Worm (Caenorhabditis elegans) whole organism, L4 larva: ENCODE data around the gene str-148.
A peak's percentile ranks its signal among the peaks of the same experiment; 100 is the strongest.

Experiments
- F10B5.3 ChIP-seq: sonication (generic microtip); optimal IDR thresholded peaks from 2 replicates; lab custom pipeline; 2016; ENCODE audit warnings: mild to moderate bottlenecking, missing genetic modification characterization, missing compliant biosample characterization
- F26F4.8 ChIP-seq: fragments of 200-800 bp; sonication (Bioruptor generic); conservative IDR thresholded peaks from 2 replicates; pipeline ENCODE4 v1.3.6; 2022; ENCODE audit warnings: missing genetic modification characterization, missing compliant biosample characterization
- F37D6.2 ChIP-seq: sonication (generic microtip); optimal IDR thresholded peaks from 2 replicates; lab custom pipeline; 2016; ENCODE audit warnings: mild to moderate bottlenecking, missing genetic modification characterization, missing compliant biosample characterization
- T26A8.4 ChIP-seq: fragments of 200-800 bp; sonication (Bioruptor generic); IDR thresholded peaks from 2 replicates; pipeline ENCODE4 v1.3.6; 2022; ENCODE audit warnings: missing genetic modification characterization, missing compliant biosample characterization
- Y5F2A.4 ChIP-seq: fragments of 200-800 bp; sonication (Bioruptor generic); optimal IDR thresholded peaks from 2 replicates; lab custom pipeline; 2018; ENCODE audit warnings: mild to moderate bottlenecking, missing genetic modification characterization, missing compliant biosample characterization
- aly-2 ChIP-seq: sonication (generic microtip); optimal IDR thresholded peaks from 2 replicates; lab custom pipeline; 2018; ENCODE audit warnings: missing biosample characterization, missing genetic modification characterization
- ama-1 ChIP-seq: fragments of 150-350 bp; optimal IDR thresholded peaks from 2 replicates; lab custom pipeline; 2014; ENCODE audit warnings: inconsistent platforms, mixed read lengths
- arid-1 ChIP-seq: fragments of 200-800 bp; sonication (Bioruptor generic); conservative IDR thresholded peaks from 2 replicates; pipeline ENCODE4 v1.3.6; 2022; ENCODE audit warnings: missing genetic modification reagents, missing genetic modification characterization, missing compliant biosample characterization
- ceh-62 ChIP-seq: sonication (generic microtip); optimal IDR thresholded peaks from 2 replicates; lab custom pipeline; 2017; ENCODE audit warnings: missing biosample characterization, missing genetic modification characterization
- ces-1 ChIP-seq: fragments of 150-350 bp; sonication (generic microtip); optimal IDR thresholded peaks from 4 replicates; lab custom pipeline; 2014; ENCODE audit warnings: missing biosample characterization, missing genetic modification reagents, missing genetic modification characterization
- daf-12 ChIP-seq: fragments of 150-350 bp; optimal IDR thresholded peaks from 2 replicates; lab custom pipeline; 2014; ENCODE audit warnings: missing biosample characterization, missing genetic modification reagents, missing genetic modification characterization
- daf-16 ChIP-seq, 3 experiments: sonication (generic microtip); optimal IDR thresholded peaks; 2 replicates each; lab custom pipeline; 2016 to 2017; ENCODE audit warnings: missing genetic modification characterization in 3 of 3, missing genetic modification reagents in 3 of 3, mild to moderate bottlenecking in 2 of 3, missing compliant biosample characterization in 2 of 3, missing biosample characterization in 1 of 3, moderate library complexity in 1 of 3
- daf-8 ChIP-seq: fragments of 200-800 bp; sonication (Bioruptor generic); IDR thresholded peaks from 2 replicates; pipeline ENCODE4 v1.3.6; 2022; ENCODE audit warnings: missing genetic modification characterization, missing compliant biosample characterization
- dmd-9 ChIP-seq: fragments of 200-800 bp; sonication (Bioruptor generic); IDR thresholded peaks from 2 replicates; pipeline ENCODE4 v1.3.6; 2022; ENCODE audit warnings: missing genetic modification reagents, missing genetic modification characterization, missing compliant biosample characterization
- dpl-1 ChIP-seq: fragments of 150-350 bp; optimal IDR thresholded peaks from 2 replicates; lab custom pipeline; 2014; ENCODE audit warnings: missing biosample characterization, missing genetic modification reagents, missing genetic modification characterization
- duxl-1 ChIP-seq: sonication (generic microtip); optimal IDR thresholded peaks from 2 replicates; lab custom pipeline; 2016; ENCODE audit warnings: mild to moderate bottlenecking, missing genetic modification characterization, moderate library complexity, missing compliant biosample characterization; ENCODE audit not compliant: poor library complexity
- fkh-10 ChIP-seq: fragments of 150-350 bp; optimal IDR thresholded peaks from 2 replicates; lab custom pipeline; 2014; ENCODE audit warnings: missing biosample characterization, missing genetic modification reagents, missing genetic modification characterization
- hif-1 ChIP-seq, 2 experiments: sonication (generic microtip); optimal IDR thresholded peaks; 2 replicates each; lab custom pipeline; 2016 to 2017; ENCODE audit warnings: missing compliant biosample characterization in 2 of 2, missing genetic modification characterization in 2 of 2, missing genetic modification reagents in 2 of 2, missing genotype in 2 of 2, mild to moderate bottlenecking in 1 of 2
- hlh-11 ChIP-seq: fragments of 200-800 bp; sonication (Bioruptor generic); optimal IDR thresholded peaks from 2 replicates; lab custom pipeline; 2018; ENCODE audit warnings: mild to moderate bottlenecking, missing genetic modification characterization, missing compliant biosample characterization
- jun-1 ChIP-seq: fragments of 150-350 bp; optimal IDR thresholded peaks from 2 replicates; lab custom pipeline; 2014; ENCODE audit warnings: missing biosample characterization, missing genetic modification reagents, missing genetic modification characterization
- lim-7 ChIP-seq: fragments of 200-800 bp; sonication (Bioruptor generic); IDR thresholded peaks from 2 replicates; pipeline ENCODE4 v1.3.6; 2022; ENCODE audit warnings: missing genetic modification characterization, missing compliant biosample characterization
- lin-15B ChIP-seq: fragments of 150-350 bp; sonication (generic microtip); optimal IDR thresholded peaks from 3 replicates; lab custom pipeline; 2014; ENCODE audit warnings: missing biosample characterization, missing genetic modification characterization
- lsy-2 ChIP-seq, 2 experiments: fragments of 150-350 bp in 1 of 2; sonication (generic microtip) in 1 of 2; optimal IDR thresholded peaks; 2 replicates each; lab custom pipeline; 2014 to 2017; ENCODE audit warnings: missing biosample characterization in 2 of 2, missing genetic modification characterization in 2 of 2
- mes-2 ChIP-seq: sonication (generic microtip); optimal IDR thresholded peaks from 2 replicates; lab custom pipeline; 2016; ENCODE audit warnings: missing genotype, mild to moderate bottlenecking, missing genetic modification characterization, missing compliant biosample characterization; ENCODE audit not compliant: poor library complexity, severe bottlenecking
- nhr-11 ChIP-seq: fragments of 150-350 bp; optimal IDR thresholded peaks from 2 replicates; lab custom pipeline; 2014; ENCODE audit warnings: missing biosample characterization, missing genetic modification characterization
- nhr-111 ChIP-seq: fragments of 200-800 bp; sonication (Bioruptor generic); optimal IDR thresholded peaks from 2 replicates; lab custom pipeline; 2018; ENCODE audit warnings: mild to moderate bottlenecking, missing genetic modification characterization, missing compliant biosample characterization
- nhr-25 ChIP-seq: sonication (generic microtip); optimal IDR thresholded peaks from 2 replicates; lab custom pipeline; 2017; ENCODE audit warnings: missing genetic modification characterization, mild to moderate bottlenecking, missing compliant biosample characterization, antibody characterized with exemption, moderate library complexity, borderline replicate concordance; ENCODE audit not compliant: insufficient read depth
- nhr-41 ChIP-seq: fragments of 200-800 bp; sonication (Bioruptor generic); IDR thresholded peaks from 2 replicates; pipeline ENCODE4 v1.3.6; 2022; ENCODE audit warnings: missing genetic modification reagents, missing genetic modification characterization, missing compliant biosample characterization
- nhr-42 ChIP-seq: fragments of 200-800 bp; sonication (Bioruptor generic); IDR thresholded peaks from 2 replicates; pipeline ENCODE4 v1.3.6; 2022; ENCODE audit warnings: missing genetic modification characterization, missing compliant biosample characterization
- pha-4 ChIP-seq, 2 experiments: fragments of 150-350 bp in 1 of 2; fragments of 200-800 bp in 1 of 2; sonication (Bioruptor generic) in 1 of 2; IDR thresholded peaks in 1 of 2; optimal IDR thresholded peaks in 1 of 2; 2 replicates each; pipeline versions ENCODE4 v1.3.6 to Lab custom; 2014 to 2022; ENCODE audit warnings: missing genetic modification characterization in 2 of 2, missing genetic modification reagents in 2 of 2, missing biosample characterization in 1 of 2, missing compliant biosample characterization in 1 of 2
- pqm-1 ChIP-seq: sonication (generic microtip); optimal IDR thresholded peaks from 2 replicates; lab custom pipeline; 2017; ENCODE audit warnings: missing biosample characterization, missing genetic modification characterization
- snpc-1.2 ChIP-seq: fragments of 200-800 bp; sonication (Bioruptor generic); IDR thresholded peaks from 2 replicates; pipeline ENCODE4 v1.3.6; 2022; ENCODE audit warnings: missing genetic modification reagents, missing genetic modification characterization, missing compliant biosample characterization
- spr-1 ChIP-seq: sonication (generic microtip); optimal IDR thresholded peaks from 2 replicates; lab custom pipeline; 2016; ENCODE audit warnings: mild to moderate bottlenecking, missing genetic modification characterization, missing compliant biosample characterization
- tag-97 ChIP-seq: fragments of 200-800 bp; sonication (Bioruptor generic); IDR thresholded peaks from 2 replicates; pipeline ENCODE4 v1.3.6; 2022; ENCODE audit warnings: missing genetic modification characterization, missing compliant biosample characterization
- tra-1 ChIP-seq: fragments of 200-800 bp; sonication (Bioruptor generic); IDR thresholded peaks from 2 replicates; pipeline ENCODE4 v1.3.6; 2022; ENCODE audit warnings: missing genetic modification reagents, missing genetic modification characterization, missing compliant biosample characterization
- unc-39 ChIP-seq: sonication (generic microtip); optimal IDR thresholded peaks from 2 replicates; lab custom pipeline; 2017; ENCODE audit warnings: missing biosample characterization, missing genetic modification characterization
- unc-62 ChIP-seq, 3 experiments: fragments of 150-350 bp in 1 of 3; sonication (generic microtip); optimal IDR thresholded peaks in 2 of 3; peaks in 1 of 3; 1 replicate in 1 of 3; 2 replicates in 2 of 3; lab custom pipeline; 2014 to 2017; ENCODE audit warnings: missing biosample characterization in 3 of 3, missing genetic modification characterization in 3 of 3, missing genetic modification reagents in 3 of 3, missing genotype in 1 of 3
- vab-7 ChIP-seq: fragments of 200-800 bp; sonication (Bioruptor generic); IDR thresholded peaks from 2 replicates; pipeline ENCODE4 v1.3.6; 2022; ENCODE audit warnings: missing genetic modification reagents, missing genetic modification characterization, missing compliant biosample characterization
- zfp-2 ChIP-seq: sonication (generic microtip); optimal IDR thresholded peaks from 2 replicates; lab custom pipeline; 2016; ENCODE audit warnings: mild to moderate bottlenecking, missing genetic modification characterization, missing compliant biosample characterization
- zfp-3 ChIP-seq: fragments of 200-800 bp; sonication (Bioruptor generic); conservative IDR thresholded peaks from 2 replicates; pipeline ENCODE4 v1.3.6; 2022; ENCODE audit warnings: missing genetic modification reagents, missing genetic modification characterization, missing compliant biosample characterization
- zip-11 ChIP-seq: fragments of 200-800 bp; sonication (Bioruptor generic); IDR thresholded peaks from 2 replicates; pipeline ENCODE4 v1.3.6; 2022; ENCODE audit warnings: missing genetic modification characterization, missing compliant biosample characterization
- zip-2 ChIP-seq: fragments of 150-350 bp; optimal IDR thresholded peaks from 2 replicates; lab custom pipeline; 2014; ENCODE audit warnings: missing biosample characterization, missing genetic modification characterization
- ztf-7 ChIP-seq: fragments of 150-350 bp; optimal IDR thresholded peaks from 2 replicates; lab custom pipeline; 2014; ENCODE audit warnings: missing biosample characterization, missing genetic modification characterization

The str-148 gene

ce11 chrII:1071432-1071831 lies 25.6 kb downstream of the str-148 start (continued):
- TF ChIP-seq tag-97 (GFP tag; lab: Robert Waterston, UW), result no peak
- no peak for TF ChIP-seq ztf-7 (tag; lab: Kevin White, UChicago)
- TF ChIP-seq lim-7 (GFP tag; lab: Robert Waterston, UW), result no peak
- no peak for TF ChIP-seq nhr-111

- TF ChIP-seq ztf-7 (tag; lab: Kevin White, UChicago), result no peak
- TF ChIP-seq nhr-25 (tag; lab: Kevin White, UChicago), result no peak
- TF ChIP-seq F26F4.8 (GFP tag; lab: Robert Waterston, UW), result no peak
- no peak for TF ChIP-seq nhr-11 (tag; lab: Kevin White, UChicago)
- no peak for TF ChIP-seq dpl-1 (GFP tag; lab: Kevin White, UChicago)
- no peak for TF ChIP-seq zfp-2 (tag; lab: Kevin White, UChicago)
- TF ChIP-seq ces-1 (GFP tag; lab: Kevin White, UChicago), result no peak
- no peak for TF ChIP-seq unc-39 (tag; lab: Kevin White, UChicago)
- no peak for TF ChIP-seq Y5F2A.4 (GFP tag; lab: Kevin White, UChicago)
- TF ChIP-seq daf-12, result no peak
- TF ChIP-seq zfp-3 (GFP tag; lab: Robert Waterston, UW), result no peak
- TF ChIP-seq arid-1, result no peak
- TF ChIP-seq lin-15B (tag; lab: Kevin White, UChicago), result no peak
- TF ChIP-seq snpc-1.2 (GFP tag; lab: Robert Waterston, UW), result no peak
These were observed 26.3 kb downstream of the str-148 start, which contains the start of gene K02E7.4 for ce11 chrII:1072106-1072505. TSS of gene K02E7.4 (plus strand) at chrII:1072406.

ce11 chrII:1075424-1075823 lies 29.6 kb downstream of the str-148 start, which contains the start of gene K02E7.11:
TSS of gene K02E7.11 (minus strand) at chrII:1075524.
- TF ChIP-seq jun-1 (no peak), hlh-11 (tag; lab: Kevin White, UChicago) (no peak), duxl-1 (tag; lab: Kevin White, UChicago) (no peak), zfp-2 (tag; lab: Kevin White, UChicago) (peak; percentile 33)

- TF ChIP-seq nhr-111 (no peak), aly-2 (tag; lab: Kevin White, UChicago) (no peak), dmd-9 (GFP tag; lab: Robert Waterston, UW) (no peak), zip-2 (no peak), nhr-11 (tag; lab: Kevin White, UChicago) (no peak), vab-7 (GFP tag; lab: Robert Waterston, UW) (no peak), ceh-62 (tag; lab: Kevin White, UChicago) (no peak), zip-11 (GFP tag; lab: Robert Waterston, UW) (no peak), daf-12 (no peak), fkh-10 (GFP tag; lab: Kevin White, UChicago) (no peak), nhr-41 (no peak)
These were observed 37.1 kb downstream of the str-148 start, which contains the start of gene K02E7.1 for ce11 chrII:1082859-1083258. TSS of gene K02E7.1 (plus strand) at chrII:1083159.

- TF ChIP-seq mes-2 (tag; lab: Kevin White, UChicago) (peak; percentile 31), F37D6.2 (peak; percentile 20), tra-1 (no peak), unc-62 (GFP tag; optimal IDR thresholded peaks at IDR 0.05 in 1 of 2; lab: Kevin White, UChicago) (peak in 1 of 2 experiments; percentile 34), unc-62 (tag; optimal IDR thresholded peaks at IDR 0.05; lab: Kevin White, UChicago) (no peak), F10B5.3 (tag; lab: Kevin White, UChicago) (no peak), nhr-11 (tag; lab: Kevin White, UChicago) (peak; percentile 66), ama-1 (no peak), hif-1 (tag; optimal IDR thresholded peaks at IDR 0.05; lab: Kevin White, UChicago) (no peak), daf-8 (GFP tag; lab: Robert Waterston, UW) (no peak), nhr-42 (GFP tag; lab: Robert Waterston, UW) (no peak), T26A8.4 (GFP tag; lab: Robert Waterston, UW) (no peak), pqm-1 (no peak), daf-16 (GFP tag; optimal IDR thresholded peaks at IDR 0.05; lab: Kevin White, UChicago) (peak in 1 of 2 experiments; percentile 74), daf-16 (tag; optimal IDR thresholded peaks at IDR 0.05; lab: Kevin White, UChicago) (peak; percentile 17), pha-4 (GFP tag; IDR thresholded peaks at IDR 0.05; lab: Robert Waterston, UW) (no peak), pha-4 (tag; optimal IDR thresholded peaks at IDR 0.05; lab: Kevin White, UChicago) (peak; percentile 25), lsy-2 (tag; optimal IDR thresholded peaks at IDR 0.05; lab: Kevin White, UChicago) (peak in 1 of 2 experiments; percentile 57), spr-1 (tag; lab: Kevin White, UChicago) (no peak)
These were observed 39.1 kb downstream of the str-148 start for ce11 chrII:1084899-1085298.
